Worm (Caenorhabditis elegans) whole organism, mixed stage, embryonic: ENCODE data around the gene nspe-3.

Source experiments
- bed-3 ChIP-seq: fragments of 200-800 bp; sonication (Bioruptor generic); optimal IDR thresholded peaks from 3 replicates; lab custom pipeline; 2018; ENCODE audit warnings: mild to moderate bottlenecking, missing genetic modification characterization, moderate library complexity, missing compliant biosample characterization
- ceh-39 ChIP-seq: fragments of 150-350 bp; optimal IDR thresholded peaks from 2 replicates; lab custom pipeline; 2014; ENCODE audit warnings: missing biosample characterization, missing genetic modification characterization
- ceh-83 ChIP-seq: fragments of 200-800 bp; sonication (Bioruptor generic); optimal IDR thresholded peaks from 2 replicates; lab custom pipeline; 2018; ENCODE audit warnings: mild to moderate bottlenecking, missing genetic modification characterization, missing compliant biosample characterization
- ces-1 ChIP-seq: fragments of 150-350 bp; optimal IDR thresholded peaks from 2 replicates; lab custom pipeline; 2014; ENCODE audit warnings: missing biosample characterization, missing genetic modification reagents, missing genetic modification characterization
- cnd-1 ChIP-seq: fragments of 200-800 bp; sonication (Bioruptor generic); optimal IDR thresholded peaks from 2 replicates; lab custom pipeline; 2018; ENCODE audit warnings: mild to moderate bottlenecking, missing genetic modification characterization, missing compliant biosample characterization
- drap-1 ChIP-seq: fragments of 200-800 bp; sonication (Bioruptor generic); optimal IDR thresholded peaks from 3 replicates; lab custom pipeline; 2018; ENCODE audit warnings: mild to moderate bottlenecking, missing genetic modification characterization, missing compliant biosample characterization
- elt-1 ChIP-seq: sonication (generic microtip); optimal IDR thresholded peaks from 2 replicates; lab custom pipeline; 2017; ENCODE audit warnings: missing genetic modification characterization, mild to moderate bottlenecking, missing compliant biosample characterization, antibody characterized with exemption, moderate library complexity, borderline replicate concordance; ENCODE audit not compliant: insufficient read depth
- elt-3 ChIP-seq: fragments of 150-350 bp; optimal IDR thresholded peaks from 2 replicates; lab custom pipeline; 2014; ENCODE audit warnings: missing biosample characterization, missing genetic modification characterization
- flh-1 ChIP-seq: fragments of 200-800 bp; sonication (Bioruptor generic); optimal IDR thresholded peaks from 2 replicates; lab custom pipeline; 2018; ENCODE audit warnings: mild to moderate bottlenecking, missing genetic modification characterization, moderate library complexity, missing compliant biosample characterization
- ham-2 ChIP-seq: fragments of 200-800 bp; sonication (Bioruptor generic); optimal IDR thresholded peaks from 2 replicates; lab custom pipeline; 2018; ENCODE audit warnings: mild to moderate bottlenecking, missing genetic modification characterization, missing compliant biosample characterization
- hlh-1 ChIP-seq: fragments of 150-350 bp; optimal IDR thresholded peaks from 2 replicates; lab custom pipeline; 2014; ENCODE audit warnings: missing biosample characterization, missing genetic modification reagents, missing genetic modification characterization
- lin-13 ChIP-seq: fragments of 150-350 bp; optimal IDR thresholded peaks from 2 replicates; lab custom pipeline; 2014; ENCODE audit warnings: missing biosample characterization, missing genetic modification characterization
- lin-32 ChIP-seq: fragments of 200-800 bp; sonication (Bioruptor generic); optimal IDR thresholded peaks from 2 replicates; lab custom pipeline; 2018; ENCODE audit warnings: mild to moderate bottlenecking, missing genetic modification characterization, missing compliant biosample characterization
- lsy-2 ChIP-seq: fragments of 150-350 bp; optimal IDR thresholded peaks from 2 replicates; lab custom pipeline; 2014; ENCODE audit warnings: missing biosample characterization, missing genetic modification characterization
- mab-5 ChIP-seq: fragments of 150-350 bp; optimal IDR thresholded peaks from 2 replicates; lab custom pipeline; 2014; ENCODE audit warnings: missing biosample characterization, missing genetic modification characterization
- mep-1 ChIP-seq: fragments of 150-350 bp; optimal IDR thresholded peaks from 2 replicates; lab custom pipeline; 2017; ENCODE audit warnings: missing biosample characterization, missing genetic modification reagents, missing genetic modification characterization, inconsistent platforms
- mls-2 ChIP-seq: sonication (generic microtip); optimal IDR thresholded peaks from 2 replicates; lab custom pipeline; 2016; ENCODE audit warnings: mild to moderate bottlenecking, missing genetic modification characterization, moderate library complexity, missing compliant biosample characterization
- nhr-12 ChIP-seq: fragments of 150-350 bp; optimal IDR thresholded peaks from 2 replicates; lab custom pipeline; 2014; ENCODE audit warnings: missing biosample characterization, missing genetic modification characterization
- nhr-2 ChIP-seq: fragments of 150-350 bp; optimal IDR thresholded peaks from 2 replicates; lab custom pipeline; 2014; ENCODE audit warnings: missing biosample characterization, missing genetic modification characterization
- nhr-237 ChIP-seq: fragments of 150-350 bp; optimal IDR thresholded peaks from 2 replicates; lab custom pipeline; 2014; ENCODE audit warnings: missing biosample characterization, missing genetic modification characterization
- nhr-76 ChIP-seq: sonication (generic microtip); optimal IDR thresholded peaks from 2 replicates; lab custom pipeline; 2017; ENCODE audit warnings: missing biosample characterization, missing genetic modification characterization
- pha-4 ChIP-seq: fragments of 150-350 bp; optimal IDR thresholded peaks from 2 replicates; lab custom pipeline; 2018; ENCODE audit warnings: missing biosample characterization, missing genetic modification reagents, missing genetic modification characterization
- sem-2 ChIP-seq: fragments of 200-800 bp; sonication (Bioruptor generic); optimal IDR thresholded peaks from 2 replicates; lab custom pipeline; 2018; ENCODE audit warnings: mild to moderate bottlenecking, missing genetic modification characterization, missing compliant biosample characterization
- snpc-4 ChIP-seq: fragments of 150-350 bp; optimal IDR thresholded peaks from 2 replicates; lab custom pipeline; 2014; ENCODE audit warnings: missing biosample characterization, missing genetic modification characterization
- sptf-1 ChIP-seq: sonication (generic microtip); optimal IDR thresholded peaks from 2 replicates; lab custom pipeline; 2017; ENCODE audit warnings: mild to moderate bottlenecking, missing genetic modification characterization, moderate library complexity, missing compliant biosample characterization
- tbx-8 ChIP-seq: fragments of 200-800 bp; sonication (Bioruptor generic); optimal IDR thresholded peaks from 2 replicates; lab custom pipeline; 2018; ENCODE audit warnings: mild to moderate bottlenecking, missing genetic modification characterization, moderate library complexity, missing compliant biosample characterization
- unc-120 ChIP-seq: sonication (generic microtip); optimal IDR thresholded peaks from 2 replicates; lab custom pipeline; 2017; ENCODE audit warnings: missing genetic modification characterization, missing compliant biosample characterization; ENCODE audit not compliant: poor library complexity, severe bottlenecking
- unc-39 ChIP-seq: fragments of 150-350 bp; optimal IDR thresholded peaks from 2 replicates; lab custom pipeline; 2014; ENCODE audit warnings: missing biosample characterization, missing genetic modification characterization
- unc-62 ChIP-seq: fragments of 150-350 bp; optimal IDR thresholded peaks from 2 replicates; lab custom pipeline; 2014; ENCODE audit warnings: missing biosample characterization, missing genetic modification reagents, missing genetic modification characterization
- zip-8 ChIP-seq: fragments of 150-350 bp; optimal IDR thresholded peaks from 2 replicates; lab custom pipeline; 2014; ENCODE audit warnings: missing biosample characterization, missing genetic modification characterization
- ztf-11 ChIP-seq: fragments of 150-350 bp; optimal IDR thresholded peaks from 2 replicates; lab custom pipeline; 2014; ENCODE audit warnings: missing biosample characterization, missing genetic modification characterization

The nspe-3 gene

ce11 chrII:12636602-12637001, 18.9 kb downstream of the nspe-3 start, which contains the start of gene nhr-234:
TSS of gene nhr-234 (plus strand) at chrII:12636678.
- no peak for TF ChIP-seq nhr-2 (tag; lab: Kevin White, UChicago)
- no peak for TF ChIP-seq lin-13 (tag; lab: Kevin White, UChicago)
- no peak for TF ChIP-seq drap-1
- no peak for TF ChIP-seq sptf-1 (tag; lab: Kevin White, UChicago)
- no peak for TF ChIP-seq sem-2
- no peak for TF ChIP-seq elt-1 (tag; lab: Kevin White, UChicago)
- TF ChIP-seq tbx-8 (GFP tag; lab: Kevin White, UChicago): no peak
- TF ChIP-seq, all 35 proteins: peak for 0

ce11 chrII:12640370-12640769, 22.7 kb downstream of the nspe-3 start, which contains the start of gene nhr-235:
TSS of gene nhr-235 (plus strand) at chrII:12640670.
- TF ChIP-seq elt-3 (tag; lab: Kevin White, UChicago) (no peak), lin-32 (GFP tag; lab: Kevin White, UChicago) (no peak), pha-4 (no peak), unc-39 (tag; lab: Kevin White, UChicago) (no peak), zip-8 (tag; lab: Kevin White, UChicago) (no peak), bed-3 (GFP tag; lab: Kevin White, UChicago) (no peak), mab-5 (tag; lab: Kevin White, UChicago) (no peak), hlh-1 (tag; lab: Kevin White, UChicago) (no peak), ham-2 (no peak), flh-1 (GFP tag; lab: Kevin White, UChicago) (no peak), sptf-1 (tag; lab: Kevin White, UChicago) (no peak)
- TF ChIP-seq, all 35 proteins: peak for 0

ce11 chrII:12654447-12654846, 36.8 kb downstream of the nspe-3 start, which contains the start of gene rgs-4:
TSS of gene rgs-4 (plus strand) at chrII:12654747.
- no peak for TF ChIP-seq ztf-11
- TF ChIP-seq flh-1 (GFP tag; lab: Kevin White, UChicago): no peak
- TF ChIP-seq snpc-4: no peak
- TF ChIP-seq tbx-8 (GFP tag; lab: Kevin White, UChicago): no peak
- TF ChIP-seq nhr-76 (tag; lab: Kevin White, UChicago): no peak
- no peak for TF ChIP-seq nhr-237
- no peak for TF ChIP-seq lin-32 (GFP tag; lab: Kevin White, UChicago)
- no peak for TF ChIP-seq mep-1
- no peak for TF ChIP-seq ceh-83 (GFP tag; lab: Kevin White, UChicago)
- TF ChIP-seq mls-2 (tag; lab: Kevin White, UChicago): no peak
- TF ChIP-seq sem-2: no peak
- no peak for TF ChIP-seq elt-1 (tag; lab: Kevin White, UChicago)
- no peak for TF ChIP-seq elt-3 (tag; lab: Kevin White, UChicago)
- TF ChIP-seq ham-2: no peak
- no peak for TF ChIP-seq ces-1
- TF ChIP-seq unc-62: no peak
- TF ChIP-seq drap-1: no peak
- TF ChIP-seq lin-13 (tag; lab: Kevin White, UChicago): no peak

ce11 chrII:12655816-12656215, 38.1 kb downstream of the nspe-3 start:
- TF ChIP-seq ztf-11 (no peak), tbx-8 (GFP tag; lab: Kevin White, UChicago) (no peak), nhr-12 (tag; lab: Kevin White, UChicago) (no peak), snpc-4 (no peak), ces-1 (no peak), cnd-1 (tag; lab: Kevin White, UChicago) (no peak), lin-13 (tag; lab: Kevin White, UChicago) (no peak), nhr-76 (tag; lab: Kevin White, UChicago) (no peak), ham-2 (no peak), sptf-1 (tag; lab: Kevin White, UChicago) (no peak), mls-2 (tag; lab: Kevin White, UChicago) (no peak), elt-3 (tag; lab: Kevin White, UChicago) (no peak), lsy-2 (tag; lab: Kevin White, UChicago) (no peak), nhr-237 (no peak), pha-4 (no peak), lin-32 (GFP tag; lab: Kevin White, UChicago) (no peak), mab-5 (tag; lab: Kevin White, UChicago) (no peak)

ce11 chrII:12657620-12658019, 39.9 kb downstream of the nspe-3 start:
- no peak for TF ChIP-seq lin-13 (tag; lab: Kevin White, UChicago)
- TF ChIP-seq mep-1: no peak
- no peak for TF ChIP-seq lin-32 (GFP tag; lab: Kevin White, UChicago)
- no peak for TF ChIP-seq pha-4
- no peak for TF ChIP-seq snpc-4
- no peak for TF ChIP-seq ceh-39 (tag; lab: Kevin White, UChicago)
- no peak for TF ChIP-seq unc-120 (tag; lab: Kevin White, UChicago)
- TF ChIP-seq mab-5 (tag; lab: Kevin White, UChicago): no peak
